Worm (Caenorhabditis elegans) whole organism, late embryonic: ENCODE data around the gene gnrr-3.

Experiments used
- C08G9.2 ChIP-seq: sonication (generic microtip); optimal IDR thresholded peaks from 2 replicates; lab custom pipeline; 2016; ENCODE audit warnings: mild to moderate bottlenecking, missing genetic modification characterization, moderate library complexity, missing compliant biosample characterization
- C38D4.7 ChIP-seq: fragments of 200-800 bp; sonication (Bioruptor generic); optimal IDR thresholded peaks from 2 replicates; lab custom pipeline; 2018; ENCODE audit warnings: mild to moderate bottlenecking, missing genetic modification characterization, moderate library complexity, missing compliant biosample characterization
- K02D7.2 ChIP-seq: sonication (generic microtip); optimal IDR thresholded peaks from 2 replicates; lab custom pipeline; 2017; ENCODE audit warnings: mild to moderate bottlenecking, missing genetic modification characterization, missing compliant biosample characterization
- K09A11.1 ChIP-seq: sonication (generic microtip); optimal IDR thresholded peaks from 2 replicates; lab custom pipeline; 2017; ENCODE audit warnings: antibody characterized with exemption, mild to moderate bottlenecking, missing genetic modification characterization, missing compliant biosample characterization; ENCODE audit not compliant: insufficient read depth
- Y22D7AL.16 ChIP-seq: sonication (generic microtip); optimal IDR thresholded peaks from 2 replicates; lab custom pipeline; 2016; ENCODE audit warnings: missing genetic modification characterization, missing compliant biosample characterization
- ahr-1 ChIP-seq: sonication (generic microtip); optimal IDR thresholded peaks from 2 replicates; lab custom pipeline; 2016; ENCODE audit warnings: missing genetic modification characterization, missing compliant biosample characterization
- ama-1 ChIP-seq: fragments of 150-350 bp; optimal IDR thresholded peaks from 2 replicates; lab custom pipeline; 2014
- ceh-14 ChIP-seq: sonication (generic microtip); optimal IDR thresholded peaks from 2 replicates; lab custom pipeline; 2016; ENCODE audit warnings: missing genotype, missing genetic modification characterization, missing compliant biosample characterization
- ceh-19 ChIP-seq: fragments of 200-800 bp; sonication (Bioruptor generic); optimal IDR thresholded peaks from 2 replicates; lab custom pipeline; 2018; ENCODE audit warnings: mild to moderate bottlenecking, missing genetic modification characterization, missing compliant biosample characterization
- ceh-2 ChIP-seq: sonication (generic microtip); optimal IDR thresholded peaks from 2 replicates; lab custom pipeline; 2016; ENCODE audit warnings: missing genotype, missing genetic modification characterization, missing compliant biosample characterization
- ceh-24 ChIP-seq: sonication (generic microtip); optimal IDR thresholded peaks from 2 replicates; lab custom pipeline; 2016; ENCODE audit warnings: mild to moderate bottlenecking, missing genetic modification characterization, missing compliant biosample characterization
- ceh-31 ChIP-seq: sonication (generic microtip); optimal IDR thresholded peaks from 2 replicates; lab custom pipeline; 2016; ENCODE audit warnings: missing genetic modification characterization, missing compliant biosample characterization
- ceh-48 ChIP-seq: sonication (generic microtip); optimal IDR thresholded peaks from 2 replicates; lab custom pipeline; 2016; ENCODE audit warnings: missing genetic modification characterization, inconsistent platforms, missing compliant biosample characterization
- ceh-6 ChIP-seq: fragments of 200-800 bp; sonication (Bioruptor generic); optimal IDR thresholded peaks from 2 replicates; lab custom pipeline; 2018; ENCODE audit warnings: mild to moderate bottlenecking, missing genetic modification characterization, missing compliant biosample characterization
- ceh-9 ChIP-seq: sonication (generic microtip); optimal IDR thresholded peaks from 2 replicates; lab custom pipeline; 2016; ENCODE audit warnings: mild to moderate bottlenecking, missing genetic modification characterization, inconsistent platforms, missing compliant biosample characterization
- che-1 ChIP-seq: sonication (generic microtip); optimal IDR thresholded peaks from 2 replicates; lab custom pipeline; 2016; ENCODE audit warnings: mild to moderate bottlenecking, missing genetic modification characterization, missing compliant biosample characterization
- dmd-4 ChIP-seq: sonication (generic microtip); optimal IDR thresholded peaks from 2 replicates; lab custom pipeline; 2016; ENCODE audit warnings: borderline replicate concordance, missing genetic modification characterization, missing compliant biosample characterization
- dve-1 ChIP-seq: sonication (generic microtip); optimal IDR thresholded peaks from 2 replicates; lab custom pipeline; 2017; ENCODE audit warnings: antibody characterized with exemption, mild to moderate bottlenecking, missing genetic modification characterization, missing compliant biosample characterization
- elt-2 ChIP-seq: sonication (generic microtip); optimal IDR thresholded peaks from 2 replicates; lab custom pipeline; 2016; ENCODE audit warnings: missing genetic modification reagents, missing genetic modification characterization, missing compliant biosample characterization
- elt-4 ChIP-seq: sonication (generic microtip); optimal IDR thresholded peaks from 2 replicates; lab custom pipeline; 2016; ENCODE audit warnings: missing genetic modification characterization, missing compliant biosample characterization
- fax-1 ChIP-seq: sonication (generic microtip); optimal IDR thresholded peaks from 2 replicates; lab custom pipeline; 2016; ENCODE audit warnings: missing genotype, missing genetic modification characterization, missing compliant biosample characterization
- fkh-6 ChIP-seq: sonication (generic microtip); optimal IDR thresholded peaks from 2 replicates; lab custom pipeline; 2016; ENCODE audit warnings: missing genetic modification characterization, missing compliant biosample characterization
- hlh-13 ChIP-seq: fragments of 200-800 bp; sonication (Bioruptor generic); optimal IDR thresholded peaks from 2 replicates; lab custom pipeline; 2018; ENCODE audit warnings: mild to moderate bottlenecking, missing genetic modification characterization, missing compliant biosample characterization
- hlh-15 ChIP-seq: sonication (generic microtip); optimal IDR thresholded peaks from 2 replicates; lab custom pipeline; 2016; ENCODE audit warnings: missing genetic modification characterization, missing compliant biosample characterization
- hlh-6 ChIP-seq: sonication (generic microtip); optimal IDR thresholded peaks from 2 replicates; lab custom pipeline; 2016; ENCODE audit warnings: missing genotype, missing genetic modification characterization, missing compliant biosample characterization
- lim-6 ChIP-seq: sonication (generic microtip); optimal IDR thresholded peaks from 2 replicates; lab custom pipeline; 2016; ENCODE audit warnings: missing genetic modification characterization, missing compliant biosample characterization
- mec-3 ChIP-seq: sonication (generic microtip); optimal IDR thresholded peaks from 2 replicates; lab custom pipeline; 2016; ENCODE audit warnings: borderline replicate concordance, missing genetic modification characterization, missing compliant biosample characterization
- npax-4 ChIP-seq: sonication (generic microtip); optimal IDR thresholded peaks from 2 replicates; lab custom pipeline; 2016; ENCODE audit warnings: missing genetic modification characterization, missing compliant biosample characterization
- pat-9 ChIP-seq: fragments of 200-800 bp; sonication (Bioruptor generic); optimal IDR thresholded peaks from 2 replicates; lab custom pipeline; 2018; ENCODE audit warnings: mild to moderate bottlenecking, missing genetic modification characterization, moderate library complexity, missing compliant biosample characterization
- pqm-1 ChIP-seq: sonication (generic microtip); optimal IDR thresholded peaks from 2 replicates; lab custom pipeline; 2016; ENCODE audit warnings: missing genetic modification characterization, missing compliant biosample characterization
- pros-1 ChIP-seq: fragments of 150-350 bp; optimal IDR thresholded peaks from 2 replicates; lab custom pipeline; 2014; ENCODE audit warnings: missing biosample characterization, missing genetic modification reagents, missing genetic modification characterization
- ref-2 ChIP-seq: sonication (generic microtip); optimal IDR thresholded peaks from 2 replicates; lab custom pipeline; 2016; ENCODE audit warnings: missing genetic modification characterization, missing compliant biosample characterization
- sdc-2 ChIP-seq: sonication (generic microtip); optimal IDR thresholded peaks from 2 replicates; lab custom pipeline; 2016; ENCODE audit warnings: missing genotype, missing genetic modification characterization, missing compliant biosample characterization
- sox-4 ChIP-seq: sonication (generic microtip); optimal IDR thresholded peaks from 2 replicates; lab custom pipeline; 2017; ENCODE audit warnings: mild to moderate bottlenecking, missing genetic modification characterization, inconsistent platforms, missing compliant biosample characterization
- syd-9 ChIP-seq: sonication (generic microtip); optimal IDR thresholded peaks from 2 replicates; lab custom pipeline; 2016; ENCODE audit warnings: mild to moderate bottlenecking, missing genetic modification characterization, moderate library complexity, missing compliant biosample characterization
- tbx-2 ChIP-seq: sonication (generic microtip); optimal IDR thresholded peaks from 2 replicates; lab custom pipeline; 2016; ENCODE audit warnings: missing genetic modification characterization, missing compliant biosample characterization
- unc-3 ChIP-seq, 2 experiments: fragments of 200-800 bp in 1 of 2; sonication (Bioruptor generic) in 1 of 2; sonication (generic microtip) in 1 of 2; conservative IDR thresholded peaks in 1 of 2; optimal IDR thresholded peaks in 1 of 2; 2 replicates each; pipeline versions ENCODE4 v1.3.6 to Lab custom; 2016 to 2022; ENCODE audit warnings: missing compliant biosample characterization in 2 of 2, missing genetic modification characterization in 2 of 2, missing genetic modification reagents in 1 of 2
- unc-86 ChIP-seq: sonication (generic microtip); optimal IDR thresholded peaks from 2 replicates; lab custom pipeline; 2016; ENCODE audit warnings: missing genetic modification characterization, missing compliant biosample characterization
- zip-5 ChIP-seq: sonication (generic microtip); optimal IDR thresholded peaks from 2 replicates; lab custom pipeline; 2016; ENCODE audit warnings: missing genetic modification characterization, missing compliant biosample characterization
- ztf-16 ChIP-seq: sonication (generic microtip); optimal IDR thresholded peaks from 2 replicates; lab custom pipeline; 2017; ENCODE audit warnings: missing genetic modification characterization, missing compliant biosample characterization

The gnrr-3 gene

ce11 chrX:10078637-10079036 lies 29.4 kb downstream of the gnrr-3 start:
- TF ChIP-seq pat-9 (tag; lab: Kevin White, UChicago) (no peak), syd-9 (no peak), hlh-15 (no peak), mec-3 (tag; lab: Kevin White, UChicago) (no peak), lim-6 (no peak), Y22D7AL.16 (tag; lab: Kevin White, UChicago) (no peak), tbx-2 (tag; lab: Kevin White, UChicago) (no peak), fax-1 (tag; lab: Kevin White, UChicago) (no peak), unc-3 (GFP tag; conservative IDR thresholded peaks at IDR 0.05; lab: Robert Waterston, UW) (no peak), unc-3 (tag; optimal IDR thresholded peaks at IDR 0.05; lab: Kevin White, UChicago) (no peak), C08G9.2 (no peak), dmd-4 (tag; lab: Kevin White, UChicago) (no peak), pqm-1 (tag; lab: Kevin White, UChicago) (no peak), ama-1 (no peak), ceh-2 (tag; lab: Kevin White, UChicago) (no peak)
- TF ChIP-seq, all 69 proteins: peak for 0

- no peak for TF ChIP-seq C38D4.7 (GFP tag; lab: Kevin White, UChicago)
- TF ChIP-seq mec-3 (tag; lab: Kevin White, UChicago), result no peak
- no peak for TF ChIP-seq fax-1 (tag; lab: Kevin White, UChicago)
- no peak for TF ChIP-seq pros-1 (tag; lab: Kevin White, UChicago)
- no peak for TF ChIP-seq K02D7.2 (tag; lab: Kevin White, UChicago)
- TF ChIP-seq ceh-48 (tag; lab: Kevin White, UChicago), result peak; percentile 61
- TF ChIP-seq sdc-2 (tag; lab: Kevin White, UChicago), result no peak
- TF ChIP-seq Y22D7AL.16 (tag; lab: Kevin White, UChicago), result no peak
- TF ChIP-seq, all 69 proteins: peak for 1
Observed at ce11 chrX:10079230-10079629, 30.0 kb downstream of the gnrr-3 start.

DNA sequence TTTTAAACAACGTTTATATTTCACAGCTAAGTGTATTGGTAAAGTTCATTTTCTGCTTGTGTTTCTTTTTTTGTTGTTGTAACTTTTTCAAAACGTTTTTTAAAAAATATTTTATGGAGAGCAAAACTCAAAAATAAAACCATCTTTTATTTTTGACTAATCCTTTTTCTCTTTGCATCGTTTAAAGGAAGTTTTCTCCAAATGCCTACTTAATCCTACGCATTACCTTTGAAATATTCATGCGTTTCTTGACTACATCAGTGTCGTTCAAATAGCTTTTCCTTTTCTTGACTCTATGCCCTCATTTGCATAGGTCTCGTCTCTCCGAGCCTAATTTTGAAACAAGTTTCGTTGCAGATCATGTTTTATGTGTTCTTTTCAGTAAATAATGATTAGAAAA lies 31.8 kb downstream of the gnrr-3 start:
- TF ChIP-seq pat-9 (tag; lab: Kevin White, UChicago) (no peak), hlh-6 (tag; lab: Kevin White, UChicago) (no peak), K02D7.2 (tag; lab: Kevin White, UChicago) (no peak), ceh-14 (tag; lab: Kevin White, UChicago) (no peak), Y22D7AL.16 (tag; lab: Kevin White, UChicago) (no peak)

ce11 chrX:10083272-10083671 lies 34.0 kb downstream of the gnrr-3 start:
- TF ChIP-seq tbx-2 (tag; lab: Kevin White, UChicago) (no peak), ceh-6 (GFP tag; lab: Kevin White, UChicago) (no peak), ceh-48 (tag; lab: Kevin White, UChicago) (no peak), syd-9 (no peak), elt-4 (tag; lab: Kevin White, UChicago) (no peak), ref-2 (tag; lab: Kevin White, UChicago) (no peak), ceh-31 (tag; lab: Kevin White, UChicago) (no peak)

DNA sequence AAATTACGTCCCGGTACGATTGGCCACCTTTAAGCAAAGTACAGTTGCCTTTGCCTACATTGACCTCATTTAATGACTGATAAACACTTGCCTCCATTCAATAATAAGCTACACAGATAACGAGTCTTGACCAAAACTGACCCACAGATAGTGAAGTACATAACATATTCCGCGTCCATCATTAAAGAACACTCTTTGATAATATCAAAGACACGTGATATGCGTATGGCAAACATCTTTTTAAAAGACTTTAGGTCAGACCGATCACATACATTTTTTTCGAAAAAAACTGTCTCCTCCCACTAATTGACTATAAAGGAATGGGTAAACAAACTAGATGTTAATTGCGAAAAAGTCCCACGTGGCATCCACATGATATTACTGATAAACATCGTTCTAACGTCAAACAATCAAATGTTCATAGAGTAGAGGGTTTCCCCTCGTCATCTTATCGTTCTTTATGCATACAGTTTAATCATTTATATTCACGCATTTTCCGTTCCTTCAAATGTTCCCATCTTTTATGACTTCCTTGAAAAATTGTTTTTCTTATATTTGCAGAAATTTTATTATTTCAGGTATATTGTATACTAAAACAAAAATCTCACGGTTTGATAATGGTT lies 34.9 kb downstream of the gnrr-3 start, which contains the start of gene W07E11.1:
TSS of gene W07E11.1 (plus strand) at position 573 of the 623 bp plus-strand sequence.
- no peak for TF ChIP-seq ceh-24 (tag; lab: Kevin White, UChicago)
- no peak for TF ChIP-seq ceh-19 (GFP tag; lab: Kevin White, UChicago)
- no peak for TF ChIP-seq hlh-15
- TF ChIP-seq elt-2 (tag; lab: Kevin White, UChicago), result peak; percentile 94
- TF ChIP-seq unc-86 (tag; lab: Kevin White, UChicago), result no peak
- no peak for TF ChIP-seq pat-9 (tag; lab: Kevin White, UChicago)

DNA sequence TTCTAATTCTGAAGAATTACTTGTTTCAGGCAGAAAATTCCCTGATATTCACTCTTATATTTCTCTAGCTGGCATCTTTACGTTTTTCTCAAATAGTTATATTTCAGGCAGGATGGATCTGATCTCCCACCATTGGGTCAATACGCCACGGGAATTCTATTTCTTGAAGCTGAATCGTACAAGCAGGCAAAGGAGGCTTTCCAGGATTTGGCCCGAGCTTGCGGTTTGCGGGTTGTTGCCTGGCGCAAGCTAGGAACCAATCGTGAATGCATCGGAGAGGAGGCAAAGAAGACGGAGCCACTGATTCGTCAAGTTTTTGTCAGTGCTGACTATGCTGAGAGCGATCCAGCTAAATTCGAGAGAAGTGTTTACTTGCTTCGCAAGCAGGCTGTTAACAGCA lies 35.8 kb downstream of the gnrr-3 start:
- TF ChIP-seq hlh-13 (no peak), pqm-1 (tag; lab: Kevin White, UChicago) (no peak), pros-1 (tag; lab: Kevin White, UChicago) (no peak), che-1 (tag; lab: Kevin White, UChicago) (no peak), ztf-16 (no peak), fkh-6 (tag; lab: Kevin White, UChicago) (no peak), npax-4 (tag; lab: Kevin White, UChicago) (no peak), ahr-1 (tag; lab: Kevin White, UChicago) (no peak), ceh-9 (no peak), sox-4 (tag; lab: Kevin White, UChicago) (no peak), K09A11.1 (tag; lab: Kevin White, UChicago) (no peak), Y22D7AL.16 (tag; lab: Kevin White, UChicago) (no peak), K02D7.2 (tag; lab: Kevin White, UChicago) (no peak), zip-5 (tag; lab: Kevin White, UChicago) (no peak), dmd-4 (tag; lab: Kevin White, UChicago) (no peak), dve-1 (tag; lab: Kevin White, UChicago) (no peak), ceh-2 (tag; lab: Kevin White, UChicago) (no peak)
